Worm (Caenorhabditis elegans) whole organism, L4 larva: ENCODE measurements around the gene K01H12.4.

Source experiments
- F26F4.8 ChIP-seq: fragments of 200-800 bp; sonication (Bioruptor generic); conservative IDR thresholded peaks from 2 replicates; pipeline ENCODE4 v1.3.6; 2022; ENCODE audit warnings: missing genetic modification characterization, missing compliant biosample characterization
- F37D6.2 ChIP-seq: sonication (generic microtip); optimal IDR thresholded peaks from 2 replicates; lab custom pipeline; 2016; ENCODE audit warnings: mild to moderate bottlenecking, missing genetic modification characterization, missing compliant biosample characterization
- R02D3.7 ChIP-seq: fragments of 150-350 bp; sonication (generic microtip); optimal IDR thresholded peaks from 3 replicates; lab custom pipeline; 2014; ENCODE audit warnings: missing biosample characterization, missing genetic modification characterization
- T20F7.1 ChIP-seq: fragments of 200-800 bp; sonication (Bioruptor generic); optimal IDR thresholded peaks from 2 replicates; lab custom pipeline; 2018; ENCODE audit warnings: mild to moderate bottlenecking, missing genetic modification characterization, missing compliant biosample characterization
- Y105C5A.15 ChIP-seq: fragments of 200-800 bp; sonication (Bioruptor generic); IDR thresholded peaks from 2 replicates; pipeline ENCODE4 v1.3.6; 2022; ENCODE audit warnings: missing genetic modification characterization, missing compliant biosample characterization
- Y75B8A.6 ChIP-seq: fragments of 200-800 bp; sonication (Bioruptor generic); IDR thresholded peaks from 2 replicates; pipeline ENCODE4 v1.3.6; 2022; ENCODE audit warnings: missing genetic modification reagents, missing genetic modification characterization, missing compliant biosample characterization
- aha-1 ChIP-seq: fragments of 150-350 bp; peaks from one replicate; lab custom pipeline; 2014; ENCODE audit warnings: missing biosample characterization, missing genetic modification characterization
- arid-1 ChIP-seq: fragments of 200-800 bp; sonication (Bioruptor generic); conservative IDR thresholded peaks from 2 replicates; pipeline ENCODE4 v1.3.6; 2022; ENCODE audit warnings: missing genetic modification reagents, missing genetic modification characterization, missing compliant biosample characterization
- ceh-44 ChIP-seq: fragments of 200-800 bp; sonication (Bioruptor generic); IDR thresholded peaks from 2 replicates; pipeline ENCODE4 v1.3.6; 2022; ENCODE audit warnings: missing genetic modification reagents, missing genetic modification characterization, missing compliant biosample characterization
- ceh-62 ChIP-seq: sonication (generic microtip); optimal IDR thresholded peaks from 2 replicates; lab custom pipeline; 2017; ENCODE audit warnings: missing biosample characterization, missing genetic modification characterization
- ces-1 ChIP-seq: fragments of 150-350 bp; sonication (generic microtip); optimal IDR thresholded peaks from 4 replicates; lab custom pipeline; 2014; ENCODE audit warnings: missing biosample characterization, missing genetic modification reagents, missing genetic modification characterization
- daf-12 ChIP-seq: fragments of 150-350 bp; optimal IDR thresholded peaks from 2 replicates; lab custom pipeline; 2014; ENCODE audit warnings: missing biosample characterization, missing genetic modification reagents, missing genetic modification characterization
- dpl-1 ChIP-seq: fragments of 150-350 bp; optimal IDR thresholded peaks from 2 replicates; lab custom pipeline; 2014; ENCODE audit warnings: missing biosample characterization, missing genetic modification reagents, missing genetic modification characterization
- duxl-1 ChIP-seq: sonication (generic microtip); optimal IDR thresholded peaks from 2 replicates; lab custom pipeline; 2016; ENCODE audit warnings: mild to moderate bottlenecking, missing genetic modification characterization, moderate library complexity, missing compliant biosample characterization; ENCODE audit not compliant: poor library complexity
- dve-1 ChIP-seq: sonication (generic microtip); optimal IDR thresholded peaks from 2 replicates; lab custom pipeline; 2017; ENCODE audit warnings: antibody characterized with exemption, mild to moderate bottlenecking, missing genetic modification characterization, missing compliant biosample characterization; ENCODE audit not compliant: insufficient read depth
- egl-27 ChIP-seq: sonication (generic microtip); optimal IDR thresholded peaks from 3 replicates; lab custom pipeline; 2017; ENCODE audit warnings: missing biosample characterization, missing genetic modification reagents, missing genetic modification characterization
- fkh-10 ChIP-seq: fragments of 150-350 bp; optimal IDR thresholded peaks from 2 replicates; lab custom pipeline; 2014; ENCODE audit warnings: missing biosample characterization, missing genetic modification reagents, missing genetic modification characterization
- fos-1 ChIP-seq: fragments of 150-350 bp; optimal IDR thresholded peaks from 2 replicates; lab custom pipeline; 2014; ENCODE audit warnings: missing biosample characterization, missing genetic modification characterization
- gei-8 ChIP-seq: fragments of 200-800 bp; sonication (Bioruptor generic); optimal IDR thresholded peaks from 2 replicates; lab custom pipeline; 2018; ENCODE audit warnings: mild to moderate bottlenecking, missing genetic modification characterization, missing compliant biosample characterization
- hlh-11 ChIP-seq: fragments of 200-800 bp; sonication (Bioruptor generic); optimal IDR thresholded peaks from 2 replicates; lab custom pipeline; 2018; ENCODE audit warnings: mild to moderate bottlenecking, missing genetic modification characterization, missing compliant biosample characterization
- hlh-30 ChIP-seq: sonication (generic microtip); optimal IDR thresholded peaks from 2 replicates; lab custom pipeline; 2017; ENCODE audit warnings: antibody characterized with exemption, mild to moderate bottlenecking, missing genetic modification characterization, missing compliant biosample characterization; ENCODE audit not compliant: insufficient read depth
- hmg-1.1 ChIP-seq: fragments of 200-800 bp; sonication (Bioruptor generic); IDR thresholded peaks from 2 replicates; pipeline ENCODE4 v1.3.6; 2022; ENCODE audit warnings: missing genetic modification reagents, missing genetic modification characterization, missing compliant biosample characterization
- lin-29 ChIP-seq: fragments of 200-800 bp; sonication (Bioruptor generic); IDR thresholded peaks from 2 replicates; pipeline ENCODE4 v1.3.6; 2022; ENCODE audit warnings: missing genetic modification reagents, missing genetic modification characterization, missing compliant biosample characterization
- lin-38 ChIP-seq: fragments of 200-800 bp; sonication (Bioruptor generic); IDR thresholded peaks from 2 replicates; pipeline ENCODE4 v1.3.6; 2022; ENCODE audit warnings: missing genetic modification reagents, missing genetic modification characterization, missing compliant biosample characterization
- madf-5 ChIP-seq, 2 experiments: fragments of 200-800 bp; sonication (Bioruptor generic); IDR thresholded peaks; 2 replicates each; pipeline ENCODE4 v1.3.6; 2022; ENCODE audit warnings: missing compliant biosample characterization in 2 of 2, missing genetic modification characterization in 2 of 2
- mes-2 ChIP-seq: sonication (generic microtip); optimal IDR thresholded peaks from 2 replicates; lab custom pipeline; 2016; ENCODE audit warnings: missing genotype, mild to moderate bottlenecking, missing genetic modification characterization, missing compliant biosample characterization; ENCODE audit not compliant: poor library complexity, severe bottlenecking
- mxl-2 ChIP-seq: fragments of 200-800 bp; sonication (Bioruptor generic); conservative IDR thresholded peaks from 2 replicates; pipeline ENCODE4 v1.3.6; 2022; ENCODE audit warnings: missing genetic modification reagents, missing genetic modification characterization, missing compliant biosample characterization
- nhr-10 ChIP-seq: fragments of 150-350 bp; optimal IDR thresholded peaks from 2 replicates; lab custom pipeline; 2014; ENCODE audit warnings: missing biosample characterization, missing genetic modification characterization
- nhr-237 ChIP-seq: sonication (generic microtip); optimal IDR thresholded peaks from 2 replicates; lab custom pipeline; 2017; ENCODE audit warnings: missing biosample characterization, missing genetic modification characterization
- nhr-25 ChIP-seq: sonication (generic microtip); optimal IDR thresholded peaks from 2 replicates; lab custom pipeline; 2017; ENCODE audit warnings: missing genetic modification characterization, mild to moderate bottlenecking, missing compliant biosample characterization, antibody characterized with exemption, moderate library complexity, borderline replicate concordance; ENCODE audit not compliant: insufficient read depth
- nhr-28 ChIP-seq: fragments of 150-350 bp; optimal IDR thresholded peaks from 2 replicates; lab custom pipeline; 2014; ENCODE audit warnings: missing biosample characterization, missing genetic modification characterization
- nhr-41 ChIP-seq: fragments of 200-800 bp; sonication (Bioruptor generic); IDR thresholded peaks from 2 replicates; pipeline ENCODE4 v1.3.6; 2022; ENCODE audit warnings: missing genetic modification reagents, missing genetic modification characterization, missing compliant biosample characterization
- nhr-48 ChIP-seq: sonication (generic microtip); optimal IDR thresholded peaks from 2 replicates; lab custom pipeline; 2016; ENCODE audit warnings: mild to moderate bottlenecking, missing genetic modification characterization, missing compliant biosample characterization
- nhr-77 ChIP-seq: fragments of 150-350 bp; optimal IDR thresholded peaks from 2 replicates; lab custom pipeline; 2014; ENCODE audit warnings: missing biosample characterization, missing genetic modification characterization
- pqm-1 ChIP-seq: sonication (generic microtip); optimal IDR thresholded peaks from 2 replicates; lab custom pipeline; 2017; ENCODE audit warnings: missing biosample characterization, missing genetic modification characterization
- saeg-2 ChIP-seq: fragments of 200-800 bp; sonication (Bioruptor generic); IDR thresholded peaks from 2 replicates; pipeline ENCODE4 v1.3.6; 2022; ENCODE audit warnings: missing genetic modification reagents, missing genetic modification characterization, missing compliant biosample characterization
- set-16 ChIP-seq: fragments of 200-800 bp; sonication (Bioruptor generic); IDR thresholded peaks from 2 replicates; pipeline ENCODE4 v1.3.6; 2022; ENCODE audit warnings: missing genetic modification reagents, missing genetic modification characterization, missing compliant biosample characterization
- skn-1 ChIP-seq: fragments of 150-350 bp; optimal IDR thresholded peaks from 2 replicates; lab custom pipeline; 2014; ENCODE audit warnings: missing biosample characterization, missing genetic modification characterization
- snpc-1.2 ChIP-seq: fragments of 200-800 bp; sonication (Bioruptor generic); IDR thresholded peaks from 2 replicates; pipeline ENCODE4 v1.3.6; 2022; ENCODE audit warnings: missing genetic modification reagents, missing genetic modification characterization, missing compliant biosample characterization
- spr-1 ChIP-seq: sonication (generic microtip); optimal IDR thresholded peaks from 2 replicates; lab custom pipeline; 2016; ENCODE audit warnings: mild to moderate bottlenecking, missing genetic modification characterization, missing compliant biosample characterization
- unc-130 ChIP-seq: sonication (generic microtip); optimal IDR thresholded peaks from 2 replicates; lab custom pipeline; 2016; ENCODE audit warnings: missing genetic modification reagents, missing genetic modification characterization, missing compliant biosample characterization
- unc-62 ChIP-seq, 3 experiments: fragments of 150-350 bp in 1 of 3; sonication (generic microtip); optimal IDR thresholded peaks in 2 of 3; peaks in 1 of 3; 1 replicate in 1 of 3; 2 replicates in 2 of 3; lab custom pipeline; 2014 to 2017; ENCODE audit warnings: missing biosample characterization in 3 of 3, missing genetic modification characterization in 3 of 3, missing genetic modification reagents in 3 of 3, missing genotype in 1 of 3
- vab-7 ChIP-seq: fragments of 200-800 bp; sonication (Bioruptor generic); IDR thresholded peaks from 2 replicates; pipeline ENCODE4 v1.3.6; 2022; ENCODE audit warnings: missing genetic modification reagents, missing genetic modification characterization, missing compliant biosample characterization
- zag-1 ChIP-seq: fragments of 150-350 bp; optimal IDR thresholded peaks from 2 replicates; lab custom pipeline; 2014; ENCODE audit warnings: missing biosample characterization, missing genetic modification characterization
- zip-11 ChIP-seq: fragments of 200-800 bp; sonication (Bioruptor generic); IDR thresholded peaks from 2 replicates; pipeline ENCODE4 v1.3.6; 2022; ENCODE audit warnings: missing genetic modification characterization, missing compliant biosample characterization
- ztf-11 ChIP-seq: fragments of 150-350 bp; optimal IDR thresholded peaks from 2 replicates; lab custom pipeline; 2014; ENCODE audit warnings: missing biosample characterization, missing genetic modification characterization
- ztf-7 ChIP-seq: fragments of 150-350 bp; optimal IDR thresholded peaks from 2 replicates; lab custom pipeline; 2014; ENCODE audit warnings: missing biosample characterization, missing genetic modification characterization

The K01H12.4 gene

DNA sequence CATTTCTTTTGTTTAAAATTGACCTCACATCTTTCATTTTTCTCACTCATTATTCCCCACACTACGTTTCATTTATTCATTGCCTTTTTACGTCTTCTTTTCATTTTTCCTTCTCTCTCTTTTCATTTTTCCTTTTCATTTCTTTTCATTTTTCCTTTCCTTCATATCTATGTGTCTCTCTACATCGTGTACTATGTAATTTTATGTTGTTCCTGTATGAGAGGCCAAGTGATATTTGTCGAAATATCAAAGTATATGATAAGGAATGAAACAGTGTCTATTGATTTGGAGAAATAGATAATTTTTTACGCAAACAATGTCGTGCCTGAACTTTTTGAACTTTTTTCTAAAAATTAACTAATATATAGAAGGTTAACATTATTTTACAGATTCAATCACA is 3.6 kb downstream of the K01H12.4 start (continued):
- TF ChIP-seq lin-29 (GFP tag; lab: Robert Waterston, UW) (no peak), duxl-1 (tag; lab: Kevin White, UChicago) (no peak), F26F4.8 (no peak), ces-1 (no peak), madf-5 (GFP tag; IDR thresholded peaks at IDR 0.05; lab: Robert Waterston, UW) (no peak), set-16 (GFP tag; lab: Robert Waterston, UW) (no peak), spr-1 (tag; lab: Kevin White, UChicago) (no peak), nhr-28 (tag; lab: Kevin White, UChicago) (peak; percentile 90), skn-1 (tag; lab: Kevin White, UChicago) (no peak), pqm-1 (tag; lab: Kevin White, UChicago) (peak; percentile 81), ceh-62 (tag; lab: Kevin White, UChicago) (no peak), nhr-10 (tag; lab: Kevin White, UChicago) (peak; percentile 40), hlh-30 (tag; lab: Kevin White, UChicago) (peak; percentile 27), nhr-237 (no peak), saeg-2 (GFP tag; lab: Robert Waterston, UW) (no peak), Y105C5A.15 (GFP tag; lab: Robert Waterston, UW) (no peak), mes-2 (tag; lab: Kevin White, UChicago) (no peak), T20F7.1 (GFP tag; lab: Kevin White, UChicago) (peak; percentile 37), aha-1 (tag; lab: Kevin White, UChicago) (no peak), zag-1 (no peak), R02D3.7 (tag; lab: Kevin White, UChicago) (no peak), dve-1 (peak; percentile 84)

DNA sequence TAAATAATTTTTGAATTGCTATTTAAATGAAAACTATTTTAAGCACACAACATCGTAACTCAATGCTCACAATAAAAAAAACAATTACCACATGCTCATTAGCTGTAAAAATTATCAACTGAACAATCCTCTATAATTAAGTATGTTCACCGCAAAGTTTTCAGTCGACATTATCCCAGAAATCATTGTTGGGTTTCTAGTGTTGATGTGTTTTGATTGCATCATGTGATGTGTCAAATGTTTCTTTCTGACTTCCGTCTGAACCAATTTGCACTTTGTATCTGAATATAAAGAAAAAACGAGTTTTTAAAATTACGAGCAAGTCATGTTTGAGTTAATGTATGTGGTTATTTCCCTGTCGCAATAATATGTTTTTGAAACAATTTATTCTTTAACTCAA is 5.0 kb downstream of the K01H12.4 start:
- TF ChIP-seq F26F4.8 (no peak), aha-1 (tag; lab: Kevin White, UChicago) (peak; percentile 86), unc-62 (GFP tag; optimal IDR thresholded peaks at IDR 0.05 in 1 of 2; lab: Kevin White, UChicago) (peak in 1 of 2 experiments; percentile 16), unc-62 (tag; optimal IDR thresholded peaks at IDR 0.05; lab: Kevin White, UChicago) (no peak), ztf-7 (peak; percentile 95)
- TF ChIP-seq, all 104 proteins: peak for 3

DNA sequence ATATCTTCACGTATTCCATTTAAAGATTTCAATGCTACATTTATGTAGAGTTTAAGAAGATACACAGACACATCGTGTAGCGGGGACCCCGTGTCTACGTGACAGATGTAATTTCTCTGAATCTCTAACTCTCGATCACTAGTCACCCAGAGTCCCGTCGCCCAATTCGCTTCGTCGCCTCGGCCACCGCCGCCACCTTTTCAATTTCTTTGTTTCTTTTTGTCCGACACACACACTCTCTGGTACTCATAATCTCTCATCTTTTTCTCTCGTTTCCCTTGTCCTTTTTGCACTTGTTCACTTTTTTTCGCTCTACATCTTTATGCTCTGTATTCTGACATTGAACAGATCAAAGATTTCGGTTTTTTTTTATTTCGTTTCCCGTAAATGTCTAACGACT is 5.5 kb downstream of the K01H12.4 start:
- TF ChIP-seq nhr-25 (tag; lab: Kevin White, UChicago) (peak; percentile 65), ztf-11 (tag; lab: Kevin White, UChicago) (no peak), lin-38 (no peak), ces-1 (no peak), Y75B8A.6 (GFP tag; lab: Robert Waterston, UW) (no peak), nhr-48 (tag; lab: Kevin White, UChicago) (peak; percentile 84), spr-1 (tag; lab: Kevin White, UChicago) (no peak), hlh-11 (peak; percentile 90), gei-8 (GFP tag; lab: Kevin White, UChicago) (no peak), ceh-44 (GFP tag; lab: Robert Waterston, UW) (no peak), R02D3.7 (tag; lab: Kevin White, UChicago) (no peak), vab-7 (no peak), hmg-1.1 (GFP tag; lab: Robert Waterston, UW) (no peak; the same call in 1 of the 2 replicates), daf-12 (tag; lab: Kevin White, UChicago) (no peak), nhr-41 (GFP tag; lab: Robert Waterston, UW) (no peak), snpc-1.2 (GFP tag; lab: Robert Waterston, UW) (no peak), arid-1 (GFP tag; lab: Robert Waterston, UW) (0 out of 2 replicates have a peak, but pooled peaks have one; percentile 12), fos-1 (tag; lab: Kevin White, UChicago) (no peak), mxl-2 (GFP tag; lab: Robert Waterston, UW) (no peak), unc-130 (GFP tag; lab: Kevin White, UChicago) (no peak), nhr-10 (tag; lab: Kevin White, UChicago) (peak; percentile 27), F37D6.2 (no peak), nhr-77 (tag; lab: Kevin White, UChicago) (peak; percentile 31), dpl-1 (GFP tag; lab: Kevin White, UChicago) (peak; percentile 38), fkh-10 (GFP tag; lab: Kevin White, UChicago) (no peak), ztf-7 (peak; percentile 15), zip-11 (GFP tag; lab: Robert Waterston, UW) (no peak), unc-62 (GFP tag; optimal IDR thresholded peaks at IDR 0.05 in 1 of 2; lab: Kevin White, UChicago) (peak in 1 of 2 experiments; percentile 97), unc-62 (tag; optimal IDR thresholded peaks at IDR 0.05; lab: Kevin White, UChicago) (no peak), saeg-2 (GFP tag; lab: Robert Waterston, UW) (0 out of 2 replicates have a peak, but pooled peaks have one; percentile 31), egl-27 (tag; lab: Kevin White, UChicago) (no peak)
